Fruit fly (Drosophila melanogaster): Measurements from ENCODE around the gene esc.
A peak's percentile ranks its signal among the peaks of the same experiment; 100 is the strongest.

esc gene

DNA sequence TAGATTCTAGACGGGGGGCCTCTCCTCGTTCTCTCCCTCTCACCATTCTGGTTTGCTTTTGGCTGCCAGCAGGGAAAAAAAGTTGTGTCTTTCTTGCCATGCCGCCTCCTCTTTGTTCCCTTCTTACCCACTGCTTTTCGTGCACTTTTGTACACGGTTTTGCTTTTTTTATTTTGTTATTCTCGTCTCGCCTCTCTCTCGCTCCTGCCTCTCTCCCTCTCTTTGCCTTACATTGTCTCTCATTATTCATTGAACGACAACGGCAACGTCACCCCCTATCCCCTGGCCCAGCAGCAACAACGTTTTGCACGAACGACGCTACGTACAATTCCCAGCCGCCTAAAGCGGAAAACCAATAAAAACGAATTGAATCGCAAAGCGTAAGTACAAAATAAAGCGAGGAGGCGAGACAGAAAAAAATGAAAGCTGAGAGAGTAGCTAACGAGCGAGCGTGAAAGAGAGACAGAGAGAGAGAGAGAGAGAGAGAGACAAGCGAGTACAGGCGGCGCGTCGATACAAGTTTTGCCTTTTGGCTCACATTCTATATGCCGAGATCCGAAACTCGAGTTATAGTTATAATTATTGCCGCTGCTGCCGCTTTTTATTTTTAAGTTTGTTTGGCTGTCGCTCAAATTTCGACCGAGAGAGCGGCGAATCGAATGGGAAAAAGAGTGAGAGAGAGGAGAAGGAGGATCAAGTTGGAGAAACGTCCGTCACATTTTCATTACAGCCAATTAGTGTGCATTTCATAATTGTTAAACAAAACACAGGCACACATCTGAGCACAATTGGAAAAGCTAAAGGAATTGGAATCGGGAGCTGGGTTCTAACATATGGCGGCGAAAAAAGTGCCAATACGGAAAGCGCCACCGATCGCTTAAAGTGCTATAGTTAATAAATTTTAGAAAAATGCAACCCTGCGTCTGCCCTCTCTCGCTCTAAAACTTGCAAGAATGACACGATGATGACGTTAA is 22.2 kb downstream of the esc start:
- TF ChIP-seq woc (GFP tag; optimal IDR thresholded peaks at IDR 0.05) = peak; percentile 43
- peak; percentile 94 for TF ChIP-seq Rel (GFP tag; optimal IDR thresholded peaks at IDR 0.05)
- peak; percentile 74 for TF ChIP-seq Rel (tag; optimal IDR thresholded peaks at IDR 0.05)
- TF ChIP-seq lola (GFP tag; optimal IDR thresholded peaks at IDR 0.05) = no peak
- no peak for TF ChIP-seq Dfd (GFP tag; optimal IDR thresholded peaks at IDR 0.05)
- peak; percentile 47 for TF ChIP-seq Mio (GFP tag; optimal IDR thresholded peaks at IDR 0.05)
- TF ChIP-seq sage (GFP tag; optimal IDR thresholded peaks at IDR 0.05) = peak; percentile 79
- no peak for TF ChIP-seq N (GFP tag; optimal IDR thresholded peaks at IDR 0.05)
- peak; percentile 64 for TF ChIP-seq rgr (GFP tag; optimal IDR thresholded peaks at IDR 0.05)
- TF ChIP-seq fru (GFP tag; optimal IDR thresholded peaks at IDR 0.05) = peak; percentile 64
- TF ChIP-seq foxo (GFP tag; optimal IDR thresholded peaks at IDR 0.05) = peak; percentile 24 to 58
- TF ChIP-seq pan (optimal IDR thresholded peaks at IDR 0.05) = no peak
- TF ChIP-seq Hnf4 (GFP tag; optimal IDR thresholded peaks at IDR 0.05) = peak; percentile 63
- TF ChIP-seq dsf (GFP tag; optimal IDR thresholded peaks at IDR 0.05; ENCODE audit: borderline replicate concordance) = no peak
- no peak for TF ChIP-seq dmrt93B (GFP tag; optimal IDR thresholded peaks at IDR 0.05)
- TF ChIP-seq br (GFP tag; optimal IDR thresholded peaks at IDR 0.05) = peak; percentile 81
- TF ChIP-seq OdsH (GFP tag; optimal IDR thresholded peaks at IDR 0.05) = peak; percentile 37
- peak; percentile 98 for TF ChIP-seq jim (GFP tag; optimal IDR thresholded peaks at IDR 0.05)
- TF ChIP-seq sv (GFP tag; optimal IDR thresholded peaks at IDR 0.05) = no peak
- peak; percentile 11 for TF ChIP-seq Hr83 (GFP tag; optimal IDR thresholded peaks at IDR 0.05; ENCODE audit: poor library complexity, severe bottlenecking)
- no peak for TF ChIP-seq Hr78 (GFP tag; optimal IDR thresholded peaks at IDR 0.05)
- TF ChIP-seq brk (GFP tag; optimal IDR thresholded peaks at IDR 0.05) = peak; percentile 83
- TF ChIP-seq Sp1 (GFP tag; optimal IDR thresholded peaks at IDR 0.05) = peak; percentile 75
- TF ChIP-seq dl (GFP tag; optimal IDR thresholded peaks at IDR 0.05; ENCODE audit: insufficient read depth in 1 of 2, partially characterized antibody in 2 of 2) = peak; percentile 73 to 88
- peak; percentile 86 for TF ChIP-seq Jra (GFP tag; optimal IDR thresholded peaks at IDR 0.05)
- TF ChIP-seq HLH106 (tag; optimal IDR thresholded peaks at IDR 0.05) = peak; percentile 27
- TF ChIP-seq CG32264 (GFP tag; optimal IDR thresholded peaks at IDR 0.05) = peak; percentile 78
- peak; percentile 24 for TF ChIP-seq ey (GFP tag; optimal IDR thresholded peaks at IDR 0.05)
- TF ChIP-seq psq (GFP tag; optimal IDR thresholded peaks at IDR 0.05) = peak; percentile 100
- TF ChIP-seq usp (GFP tag; optimal IDR thresholded peaks at IDR 0.05) = no peak
- peak; percentile 35 for TF ChIP-seq CG9705 (GFP tag; optimal IDR thresholded peaks at IDR 0.05)
- TF ChIP-seq GATAd (GFP tag; optimal IDR thresholded peaks at IDR 0.05) = no peak
- no peak for TF ChIP-seq tai (GFP tag; optimal IDR thresholded peaks at IDR 0.05)
- peak; percentile 93 for TF ChIP-seq CrebA (GFP tag; optimal IDR thresholded peaks at IDR 0.05; ENCODE audit: borderline replicate concordance)
- TF ChIP-seq Dif (GFP tag; optimal IDR thresholded peaks at IDR 0.05; ENCODE audit: partially characterized antibody) = peak; percentile 90
- peak; percentile 92 for TF ChIP-seq Vsx2 (GFP tag; optimal IDR thresholded peaks at IDR 0.05; ENCODE audit: partially characterized antibody)
- TF ChIP-seq h (GFP tag; optimal IDR thresholded peaks at IDR 0.05) = peak; percentile 68
- no peak for TF ChIP-seq Abd-B (GFP tag; optimal IDR thresholded peaks at IDR 0.05)
- no peak for TF ChIP-seq Myc (optimal IDR thresholded peaks at IDR 0.05)

DNA sequence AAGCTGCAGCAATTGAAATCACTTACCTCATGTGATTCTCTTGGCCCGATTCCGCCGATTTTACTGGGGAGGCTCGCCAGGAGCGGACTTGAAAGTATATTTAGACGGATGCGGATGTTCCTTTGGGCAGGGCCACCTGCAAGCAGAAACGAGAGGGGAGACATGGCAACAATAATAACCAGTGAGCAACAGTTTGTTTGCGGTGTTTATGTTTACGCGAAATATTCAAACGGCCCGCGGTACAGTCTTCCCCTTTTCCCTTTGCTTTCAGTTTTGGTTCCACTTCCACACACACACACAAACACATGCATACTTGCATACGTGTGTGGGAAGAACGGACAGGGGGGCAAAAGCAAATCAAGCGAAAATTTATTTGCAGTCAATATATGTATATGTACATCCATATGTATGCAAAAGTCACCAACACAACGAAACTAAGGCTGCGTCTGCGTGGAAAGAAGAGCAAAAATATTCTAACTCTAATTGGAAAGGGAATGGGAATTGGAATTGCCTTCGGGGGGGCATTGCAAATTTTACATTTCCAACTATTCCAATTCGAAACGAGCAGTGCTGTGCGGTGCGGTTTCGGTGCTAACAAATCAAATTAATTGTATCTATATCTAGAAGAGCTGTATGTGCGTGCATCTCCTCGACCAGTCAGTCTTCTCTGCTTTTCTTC is 23.0 kb downstream of the esc start:
- TF ChIP-seq psq (GFP tag; optimal IDR thresholded peaks at IDR 0.05) (no peak), brk (GFP tag; optimal IDR thresholded peaks at IDR 0.05) (no peak), dmrt93B (GFP tag; optimal IDR thresholded peaks at IDR 0.05) (no peak), dl (GFP tag; optimal IDR thresholded peaks at IDR 0.05; ENCODE audit: insufficient read depth in 1 of 2, partially characterized antibody in 2 of 2) (no peak), jim (GFP tag; optimal IDR thresholded peaks at IDR 0.05) (no peak), Rel (GFP tag; optimal IDR thresholded peaks at IDR 0.05) (no peak), Rel (tag; optimal IDR thresholded peaks at IDR 0.05) (peak; percentile 42), Dfd (GFP tag; optimal IDR thresholded peaks at IDR 0.05) (no peak), HLH106 (tag; optimal IDR thresholded peaks at IDR 0.05) (peak; percentile 33), sage (GFP tag; optimal IDR thresholded peaks at IDR 0.05) (no peak), fru (GFP tag; optimal IDR thresholded peaks at IDR 0.05) (no peak), Myc (optimal IDR thresholded peaks at IDR 0.05) (no peak), CG32264 (GFP tag; optimal IDR thresholded peaks at IDR 0.05) (no peak), h (GFP tag; optimal IDR thresholded peaks at IDR 0.05) (no peak), woc (GFP tag; optimal IDR thresholded peaks at IDR 0.05) (peak; percentile 1), br (GFP tag; optimal IDR thresholded peaks at IDR 0.05) (no peak), Hr83 (GFP tag; optimal IDR thresholded peaks at IDR 0.05; ENCODE audit: poor library complexity, severe bottlenecking) (peak; percentile 30), OdsH (GFP tag; optimal IDR thresholded peaks at IDR 0.05) (peak; percentile 1), rgr (GFP tag; optimal IDR thresholded peaks at IDR 0.05) (peak; percentile 18), CrebA (GFP tag; optimal IDR thresholded peaks at IDR 0.05; ENCODE audit: borderline replicate concordance) (no peak), Hr78 (GFP tag; optimal IDR thresholded peaks at IDR 0.05) (no peak), dsf (GFP tag; optimal IDR thresholded peaks at IDR 0.05; ENCODE audit: borderline replicate concordance) (no peak), foxo (GFP tag; optimal IDR thresholded peaks at IDR 0.05) (peak in 1 of 2 experiments; percentile 9), lola (GFP tag; optimal IDR thresholded peaks at IDR 0.05) (no peak), GATAd (GFP tag; optimal IDR thresholded peaks at IDR 0.05) (no peak), Dif (GFP tag; optimal IDR thresholded peaks at IDR 0.05; ENCODE audit: partially characterized antibody) (no peak), Sp1 (GFP tag; optimal IDR thresholded peaks at IDR 0.05) (peak; percentile 1), N (GFP tag; optimal IDR thresholded peaks at IDR 0.05) (peak; percentile 27), tai (GFP tag; optimal IDR thresholded peaks at IDR 0.05) (no peak), pan (optimal IDR thresholded peaks at IDR 0.05) (no peak)

All from whole organism, wandering third instar larva.